Fruit fly (Drosophila melanogaster): ENCODE measurements around the gene CG11590.

CG11590 gene

DNA sequence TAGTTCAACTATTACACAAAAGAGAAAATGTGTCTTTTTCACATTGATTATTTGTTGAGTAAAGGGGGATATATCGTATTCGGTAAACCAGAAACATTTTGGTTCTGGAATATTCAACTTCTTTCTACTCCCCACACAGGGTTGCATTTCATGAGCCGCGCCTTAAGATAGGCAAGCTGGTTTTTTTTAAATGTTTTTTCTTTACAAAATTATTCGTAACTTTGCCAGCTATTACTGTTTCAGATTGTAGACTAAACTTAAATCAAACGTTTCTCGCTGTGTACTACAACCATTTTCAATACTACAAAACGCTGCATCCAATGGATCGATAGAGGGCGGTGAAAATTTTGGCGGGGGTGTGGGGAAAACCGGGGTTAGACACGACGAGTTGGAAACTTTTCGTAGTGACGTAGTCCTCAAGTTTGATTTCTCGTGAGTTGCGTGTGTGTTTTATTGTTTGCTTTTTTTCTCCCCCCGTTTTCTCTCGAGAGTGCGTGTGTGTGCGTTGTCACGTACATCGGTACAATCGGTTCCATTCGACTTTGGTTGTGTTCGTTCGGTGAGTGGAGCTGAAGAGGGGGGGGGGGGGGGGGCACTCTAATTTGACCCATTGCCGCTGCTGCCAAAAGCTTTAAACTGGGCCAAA is 13.7 kb downstream of the CG11590 start (continued):
- no peak for TF ChIP-seq CG14050 (GFP tag; IDR thresholded peaks at IDR 0.05)
- 0 out of 2 replicates have a peak, but pooled peaks have one; percentile 26 for TF ChIP-seq CG32767 (GFP tag; IDR thresholded peaks at IDR 0.05)
- peak; percentile 22 for TF ChIP-seq tap (tag; optimal IDR thresholded peaks at IDR 0.05)
- peak; percentile 23 for TF ChIP-seq CG18619 (GFP tag; optimal IDR thresholded peaks at IDR 0.05)
- TF ChIP-seq CG1832 (GFP tag; optimal IDR thresholded peaks at IDR 0.05): no peak
- TF ChIP-seq CG33557 (GFP tag; optimal IDR thresholded peaks at IDR 0.05): no peak
- peak; percentile 55 for TF ChIP-seq Xrp1 (GFP tag; IDR thresholded peaks at IDR 0.05)
- TF ChIP-seq CG30431 (GFP tag; optimal IDR thresholded peaks at IDR 0.05): no peak
- no peak for TF ChIP-seq maf-S (GFP tag; optimal IDR thresholded peaks at IDR 0.05)
- no peak for TF ChIP-seq H2.0 (GFP tag; IDR thresholded peaks at IDR 0.05)
- TF ChIP-seq CG9609 (GFP tag; optimal IDR thresholded peaks at IDR 0.05): no peak
- peak in 1 of 2 experiments; percentile 57 for TF ChIP-seq Hr51 (GFP tag; optimal IDR thresholded peaks at IDR 0.05)
- peak; percentile 3 for TF ChIP-seq CG15514 (GFP tag; optimal IDR thresholded peaks at IDR 0.05)
- no peak for TF ChIP-seq Dip3 (GFP tag; optimal IDR thresholded peaks at IDR 0.05)
- peak; percentile 25 for TF ChIP-seq D19A (tag; optimal IDR thresholded peaks at IDR 0.05)
- TF ChIP-seq ewg (GFP tag; optimal IDR thresholded peaks at IDR 0.05): peak; percentile 7
- TF ChIP-seq Med (GFP tag): peak; percentile 76
- TF ChIP-seq CG12391 (tag; optimal IDR thresholded peaks at IDR 0.05): peak; percentile 47
- peak; percentile 25 for TF ChIP-seq Myb (GFP tag; optimal IDR thresholded peaks at IDR 0.05)
- TF ChIP-seq NK7.1 (GFP tag; optimal IDR thresholded peaks at IDR 0.05): no peak
- peak; percentile 46 for TF ChIP-seq CG7839 (tag; optimal IDR thresholded peaks at IDR 0.05)
- TF ChIP-seq CG7357 (GFP tag; IDR thresholded peaks at IDR 0.05): no peak
- no peak for TF ChIP-seq Trl (optimal IDR thresholded peaks at IDR 0.05)
- TF ChIP-seq Trl (GFP tag; optimal IDR thresholded peaks at IDR 0.05): peak; percentile 16
- peak; percentile 50 for TF ChIP-seq CoRest (tag; optimal IDR thresholded peaks at IDR 0.05)
- no peak for TF ChIP-seq Neu2 (GFP tag; optimal IDR thresholded peaks at IDR 0.05; ENCODE audit: borderline replicate concordance)
- peak; percentile 7 for TF ChIP-seq bab2 (GFP tag; optimal IDR thresholded peaks at IDR 0.05)
- TF ChIP-seq Hmr (GFP tag; optimal IDR thresholded peaks at IDR 0.05): peak; percentile 12
- peak; percentile 34 for TF ChIP-seq Meics (GFP tag; optimal IDR thresholded peaks at IDR 0.05)
- peak; percentile 28 for TF ChIP-seq Dad (GFP tag; optimal IDR thresholded peaks at IDR 0.05)
- no peak for TF ChIP-seq CG11093 (GFP tag; IDR thresholded peaks at IDR 0.05)
- no peak for TF ChIP-seq pnt (GFP tag; optimal IDR thresholded peaks at IDR 0.05)
- no peak for TF ChIP-seq Sin3A (optimal IDR thresholded peaks at IDR 0.05)
- no peak for TF ChIP-seq CG15479 (GFP tag; optimal IDR thresholded peaks at IDR 0.05)
- no peak for TF ChIP-seq da (GFP tag; optimal IDR thresholded peaks at IDR 0.05)
- TF ChIP-seq CG34422 (GFP tag; IDR thresholded peaks at IDR 0.05): no peak
- TF ChIP-seq Atf3 (GFP tag; optimal IDR thresholded peaks at IDR 0.05): no peak
- peak; percentile 33 for TF ChIP-seq Abd-B (GFP tag; optimal IDR thresholded peaks at IDR 0.05)
- 0 out of 2 replicates have a peak, but pooled peaks have one; percentile 15 for TF ChIP-seq peb (GFP tag; IDR thresholded peaks at IDR 0.05)
- peak in 1 of 2 experiments; percentile 52 for TF ChIP-seq bsh (GFP tag; optimal IDR thresholded peaks at IDR 0.05)
- TF ChIP-seq Fer1 (GFP tag; optimal IDR thresholded peaks at IDR 0.05): peak; percentile 34
- no peak for TF ChIP-seq HLH54F (GFP tag; optimal IDR thresholded peaks at IDR 0.05)
- no peak for TF ChIP-seq CG14860 (GFP tag; IDR thresholded peaks at IDR 0.05; ENCODE audit: partially characterized antibody)
- TF ChIP-seq Lpt (GFP tag; optimal IDR thresholded peaks at IDR 0.05): no peak
- no peak for TF ChIP-seq pros (GFP tag; optimal IDR thresholded peaks at IDR 0.05)
- TF ChIP-seq Antp (GFP tag; optimal IDR thresholded peaks at IDR 0.05): peak; percentile 22
- TF ChIP-seq CG13894 (tag; optimal IDR thresholded peaks at IDR 0.05): peak; percentile 49
- no peak for TF ChIP-seq fd64A (GFP tag; optimal IDR thresholded peaks at IDR 0.05)
- TF ChIP-seq Rfx (GFP tag; IDR thresholded peaks at IDR 0.05): peak; percentile 52
- TF ChIP-seq dpn (GFP tag; optimal IDR thresholded peaks at IDR 0.05): peak; percentile 10 to 35
- TF ChIP-seq jumu (GFP tag; optimal IDR thresholded peaks at IDR 0.05): no peak

Measured in whole organism, embryonic.